Fruit fly (Drosophila melanogaster): ENCODE results near the gene Gagr.

Gene Gagr

DNA sequence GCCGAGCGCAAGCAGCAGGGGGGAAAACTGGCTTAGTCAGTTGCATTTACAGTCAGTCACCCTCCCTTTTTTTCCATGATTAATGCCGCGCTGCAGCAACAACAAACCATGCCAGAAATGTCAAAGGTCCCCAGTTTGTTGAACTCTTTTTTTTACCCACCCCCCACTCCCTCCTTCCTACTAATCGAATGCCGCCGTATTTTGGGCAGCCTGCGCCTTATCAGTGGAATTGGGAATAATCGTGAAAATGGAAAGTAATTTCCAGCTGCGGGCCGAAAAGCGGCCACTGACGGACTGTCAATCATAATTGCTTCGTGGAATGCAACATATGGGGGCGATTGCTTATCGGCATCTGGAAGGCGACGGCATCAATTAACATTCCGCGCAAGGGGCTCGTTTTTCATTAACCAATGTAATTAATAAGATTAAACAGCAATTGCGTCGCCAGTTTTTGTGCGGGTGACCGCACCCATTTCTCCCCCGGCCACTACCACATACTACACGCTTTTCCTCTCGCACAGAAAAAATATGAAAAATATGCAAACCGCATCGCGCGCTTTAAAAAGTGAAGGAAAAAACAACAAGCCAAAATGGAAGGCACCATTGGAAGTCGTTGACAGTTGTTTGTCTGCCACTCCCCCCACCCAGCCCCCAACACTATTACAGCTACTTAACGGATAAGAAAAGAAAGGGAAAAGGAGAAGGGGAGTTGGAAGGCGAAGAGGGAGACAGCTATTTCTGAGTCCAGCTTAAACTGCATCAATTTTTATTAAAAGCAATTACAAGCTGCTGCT lies 15.3 kb downstream of the Gagr start:
- no peak for TF ChIP-seq toe (GFP tag; optimal IDR thresholded peaks at IDR 0.05)
- TF ChIP-seq ovo (GFP tag; optimal IDR thresholded peaks at IDR 0.05), result no peak
- no peak for TF ChIP-seq CG5204 (GFP tag; optimal IDR thresholded peaks at IDR 0.05)
- peak; percentile 91 for TF ChIP-seq pad (GFP tag; optimal IDR thresholded peaks at IDR 0.05)
- no peak for TF ChIP-seq CG33017 (tag; optimal IDR thresholded peaks at IDR 0.05)

DNA sequence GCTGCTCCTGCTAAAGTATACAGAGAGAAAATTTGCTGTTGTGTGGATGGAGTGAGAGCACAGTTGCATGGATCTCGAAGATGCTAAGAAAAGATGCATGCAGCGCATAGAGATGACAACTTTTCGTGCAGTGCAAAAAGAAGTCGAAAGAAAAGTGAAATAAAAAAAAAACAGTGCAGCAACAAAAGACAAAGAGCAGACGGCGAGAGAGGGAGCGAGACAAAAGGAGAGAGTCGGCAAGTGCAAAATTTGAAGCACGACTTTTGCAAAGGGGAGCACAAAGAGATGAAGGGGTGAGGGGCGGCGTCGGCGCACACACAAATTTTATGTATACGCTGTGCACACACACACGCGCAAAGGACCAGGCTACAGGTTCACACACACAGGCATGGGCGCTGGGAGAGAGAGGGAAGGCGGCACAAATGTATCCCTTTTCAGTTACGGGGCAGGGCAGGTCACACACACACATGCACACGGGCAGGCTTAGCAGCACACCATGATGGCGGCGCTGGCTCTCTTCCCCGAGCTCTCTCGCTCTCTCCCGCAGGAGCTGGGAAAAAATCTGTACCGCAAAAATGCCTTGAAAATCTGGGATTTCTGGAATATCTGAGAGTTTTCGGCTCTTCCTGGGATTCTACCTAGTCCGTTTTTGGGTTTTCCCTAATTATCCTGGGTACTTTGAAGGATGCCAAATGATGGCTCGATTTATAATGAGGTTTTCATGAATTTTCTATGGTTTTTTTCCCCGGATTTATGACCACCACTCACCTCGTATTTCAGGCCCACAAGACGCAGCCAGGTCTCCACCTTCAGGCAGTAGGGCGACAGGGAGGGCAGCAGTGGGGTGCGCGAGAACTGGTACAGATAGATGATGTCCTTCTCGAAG lies 16.1 kb downstream of the Gagr start:
- TF ChIP-seq CG5204 (GFP tag; optimal IDR thresholded peaks at IDR 0.05) (no peak), pad (GFP tag; optimal IDR thresholded peaks at IDR 0.05) (peak; percentile 72)

DNA sequence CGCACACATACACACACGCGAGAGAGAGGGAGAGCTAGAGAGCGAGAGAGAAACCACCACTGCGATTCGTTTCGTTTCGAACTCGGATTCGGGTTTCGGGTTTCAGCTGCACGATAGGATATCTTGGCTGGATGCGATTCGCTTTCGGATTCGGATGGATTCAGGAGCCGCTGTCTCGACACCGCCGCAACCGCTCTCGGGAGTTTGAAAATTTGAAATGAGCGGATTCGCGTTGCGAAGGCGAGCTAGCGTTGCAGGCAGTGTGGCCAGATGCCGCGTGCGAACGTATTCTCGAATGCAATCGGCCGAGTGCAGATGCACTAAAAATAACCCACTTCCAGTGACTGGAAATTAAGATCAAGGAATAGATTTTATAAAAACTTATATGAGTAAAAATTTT lies 17.2 kb downstream of the Gagr start, which contains the start of gene fax:
Gene fax (minus strand): TSS at position 263 of the 400 bp plus-strand sequence.
- no peak for TF ChIP-seq CG14711 (tag; optimal IDR thresholded peaks at IDR 0.05)
- TF ChIP-seq CG33017 (tag; optimal IDR thresholded peaks at IDR 0.05), result peak; percentile 12
- TF ChIP-seq Hr96 (GFP tag; optimal IDR thresholded peaks at IDR 0.05), result peak; percentile 83
- peak; percentile 35 for TF ChIP-seq bab1 (GFP tag; optimal IDR thresholded peaks at IDR 0.05)
- TF ChIP-seq CG7101 (tag; optimal IDR thresholded peaks at IDR 0.05), result peak; percentile 23
- TF ChIP-seq cic (GFP tag; optimal IDR thresholded peaks at IDR 0.05), result peak; percentile 28
- TF ChIP-seq Mnt (GFP tag; optimal IDR thresholded peaks at IDR 0.05), result peak; percentile 14
- no peak for TF ChIP-seq cnc (optimal IDR thresholded peaks at IDR 0.05)

DNA sequence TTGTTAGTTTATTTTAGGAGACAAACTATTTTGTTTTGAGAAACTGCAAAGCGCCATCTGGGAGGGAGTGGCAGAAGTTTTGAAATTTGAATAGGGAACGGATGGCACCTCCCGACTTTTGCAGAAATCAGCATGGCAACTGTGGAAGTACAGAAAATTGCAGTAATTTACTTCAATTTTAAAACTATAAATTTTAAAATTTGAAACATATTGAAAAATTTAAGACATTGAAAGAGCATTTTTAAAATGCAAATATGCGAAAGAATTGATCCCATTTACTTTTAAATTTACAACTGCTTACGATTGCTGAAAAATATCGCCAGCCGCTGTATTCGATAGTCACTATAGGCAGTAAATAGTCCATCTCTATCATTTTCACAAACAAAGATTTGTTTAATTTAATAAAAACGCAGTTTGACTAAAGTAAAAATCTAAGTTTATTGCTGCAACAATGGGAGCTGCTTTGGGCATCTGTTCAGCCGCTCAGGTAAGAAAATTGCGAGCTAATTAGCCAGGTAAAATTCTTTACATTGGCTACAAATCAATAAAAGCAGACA lies 18.1 kb downstream of the Gagr start, which contains the start of gene Serinc:
Gene Serinc (plus strand): TSS at position 329 of the 557 bp plus-strand sequence.
- TF ChIP-seq Clk (GFP tag; optimal IDR thresholded peaks at IDR 0.05) (no peak), CG12768 (GFP tag; optimal IDR thresholded peaks at IDR 0.05) (no peak), bab1 (GFP tag; optimal IDR thresholded peaks at IDR 0.05) (peak; percentile 27), CG33017 (tag; optimal IDR thresholded peaks at IDR 0.05) (no peak), CG14711 (tag; optimal IDR thresholded peaks at IDR 0.05) (peak; percentile 17), Mnt (GFP tag; optimal IDR thresholded peaks at IDR 0.05) (peak; percentile 58), CG7101 (tag; optimal IDR thresholded peaks at IDR 0.05) (peak; percentile 36), ovo (GFP tag; optimal IDR thresholded peaks at IDR 0.05) (peak; percentile 57), kay (GFP tag; ENCODE audit: borderline replicate concordance) (no peak), cic (GFP tag; optimal IDR thresholded peaks at IDR 0.05) (peak; percentile 13), CG1620 (GFP tag; optimal IDR thresholded peaks at IDR 0.05) (peak; percentile 50), toe (GFP tag; optimal IDR thresholded peaks at IDR 0.05) (peak; percentile 76), Crg-1 (GFP tag; optimal IDR thresholded peaks at IDR 0.05) (peak; percentile 55), CG11617 (GFP tag; optimal IDR thresholded peaks at IDR 0.05) (peak; percentile 17), tj (GFP tag; optimal IDR thresholded peaks at IDR 0.05) (peak; percentile 30), CG5204 (GFP tag; optimal IDR thresholded peaks at IDR 0.05) (peak; percentile 68), CG7045 (GFP tag; optimal IDR thresholded peaks at IDR 0.05) (no peak), Hr96 (GFP tag; optimal IDR thresholded peaks at IDR 0.05) (peak; percentile 2), cnc (optimal IDR thresholded peaks at IDR 0.05) (no peak), pad (GFP tag; optimal IDR thresholded peaks at IDR 0.05) (peak; percentile 16)

DNA sequence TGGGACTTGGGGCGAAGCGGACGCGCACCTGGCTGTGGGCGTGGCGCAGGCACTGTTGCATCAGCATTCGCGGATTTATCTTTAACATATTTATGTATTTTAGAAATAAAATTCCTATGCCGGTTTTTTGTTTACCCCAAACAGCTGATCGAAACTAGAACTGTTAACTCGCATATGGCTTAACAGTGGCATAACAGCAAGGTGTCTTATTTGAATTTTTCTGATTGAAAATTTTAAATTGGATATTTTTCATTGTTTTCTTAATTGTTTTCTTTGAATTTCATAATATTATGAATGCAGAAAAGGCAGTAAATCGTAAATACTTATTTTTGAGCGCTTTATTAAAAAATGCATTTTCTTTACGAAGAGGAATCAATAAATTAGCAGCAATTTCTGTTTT lies 22.6 kb downstream of the Gagr start, which contains the start of gene GluRS-m:
Gene GluRS-m (minus strand): TSS at position 154 of the 400 bp plus-strand sequence.
- no peak for TF ChIP-seq CG33017 (tag; optimal IDR thresholded peaks at IDR 0.05)
- peak; percentile 71 for TF ChIP-seq kay (GFP tag; ENCODE audit: borderline replicate concordance)

DNA sequence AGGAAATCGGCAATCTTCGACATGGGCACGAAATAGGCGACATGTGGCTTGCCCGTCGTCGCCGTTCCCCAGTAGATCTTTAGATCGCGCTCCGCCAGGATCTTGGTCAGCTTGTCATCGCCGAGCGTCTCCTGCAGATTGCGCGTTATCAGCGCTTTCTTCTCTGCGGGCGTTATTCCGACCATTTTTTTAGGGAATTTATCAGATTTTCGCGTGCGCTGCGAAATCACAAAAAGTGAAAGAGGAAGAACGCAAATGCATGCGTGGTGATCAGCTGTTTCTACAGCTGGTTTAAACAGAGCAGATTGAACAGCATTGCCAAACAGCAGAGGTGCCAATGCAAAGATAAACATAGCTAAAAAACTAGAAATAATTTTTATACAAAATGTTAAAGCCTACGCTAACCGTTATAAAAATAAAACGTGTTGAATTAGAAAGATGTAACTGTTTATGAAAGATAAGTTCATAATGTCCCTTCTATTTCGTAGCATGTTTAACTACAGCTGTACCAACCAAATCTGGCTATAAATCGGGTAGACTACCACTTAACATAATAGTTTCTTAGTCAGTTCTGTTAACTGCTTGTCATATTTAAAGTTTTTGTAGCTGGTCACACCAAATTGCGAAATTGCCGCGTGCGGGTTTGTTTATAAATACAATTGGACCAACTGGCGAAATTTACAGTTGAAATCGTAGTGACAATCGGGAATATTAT lies 24.8 kb downstream of the Gagr start, which contains the start of the genes TyrRS and CG33158:
Gene TyrRS (minus strand): TSS at position 244 of the 715 bp plus-strand sequence.
Gene CG33158 (plus strand): TSS at position 539 of the 715 bp plus-strand sequence.
- TF ChIP-seq CG11617 (GFP tag; optimal IDR thresholded peaks at IDR 0.05), result peak; percentile 10
- TF ChIP-seq tj (GFP tag; optimal IDR thresholded peaks at IDR 0.05), result peak; percentile 93
- TF ChIP-seq CG7101 (tag; optimal IDR thresholded peaks at IDR 0.05), result no peak
- TF ChIP-seq cic (GFP tag; optimal IDR thresholded peaks at IDR 0.05), result no peak
- TF ChIP-seq cnc (optimal IDR thresholded peaks at IDR 0.05), result no peak
- peak; percentile 25 for TF ChIP-seq CG14711 (tag; optimal IDR thresholded peaks at IDR 0.05)
- peak; percentile 19 for TF ChIP-seq kay (GFP tag; ENCODE audit: borderline replicate concordance)
- TF ChIP-seq Clk (GFP tag; optimal IDR thresholded peaks at IDR 0.05), result no peak
- TF ChIP-seq Mnt (GFP tag; optimal IDR thresholded peaks at IDR 0.05), result peak; percentile 77
- TF ChIP-seq Crg-1 (GFP tag; optimal IDR thresholded peaks at IDR 0.05), result peak; percentile 9
- peak; percentile 40 for TF ChIP-seq bab1 (GFP tag; optimal IDR thresholded peaks at IDR 0.05)
- TF ChIP-seq CG12768 (GFP tag; optimal IDR thresholded peaks at IDR 0.05), result no peak
- TF ChIP-seq ovo (GFP tag; optimal IDR thresholded peaks at IDR 0.05), result no peak
- TF ChIP-seq pad (GFP tag; optimal IDR thresholded peaks at IDR 0.05), result no peak

All from whole organism, adult.